Worm (Caenorhabditis elegans): ENCODE results near the gene C45B2.8.

Gene C45B2.8

ce11 chrX:6097551-6097950 lies 9.8 kb downstream of the C45B2.8 start, which contains the start of gene C15H9.4 (continued):
- TF ChIP-seq aly-2 (tag; optimal IDR thresholded peaks at IDR 0.05) (no peak), daf-16 (GFP tag; optimal IDR thresholded peaks at IDR 0.05) (no peak), daf-16 (tag; optimal IDR thresholded peaks at IDR 0.05) (peak; percentile 34), unc-39 (tag; optimal IDR thresholded peaks at IDR 0.05) (no peak), tra-1 (GFP tag; IDR thresholded peaks at IDR 0.05) (no peak), nhr-102 (tag; optimal IDR thresholded peaks at IDR 0.05) (peak; percentile 4), zag-1 (tag; optimal IDR thresholded peaks at IDR 0.05) (no peak), arid-1 (GFP tag; conservative IDR thresholded peaks at IDR 0.05) (peak; percentile 25; the same call in 1 of the 2 replicates), nhr-28 (tag; optimal IDR thresholded peaks at IDR 0.05) (no peak), php-3 (GFP tag; IDR thresholded peaks at IDR 0.05) (0 out of 2 replicates have a peak, but pooled peaks have one; percentile 26), ztf-11 (tag; optimal IDR thresholded peaks at IDR 0.05) (no peak), lim-7 (GFP tag; IDR thresholded peaks at IDR 0.05) (no peak), snpc-1.2 (GFP tag; IDR thresholded peaks at IDR 0.05) (no peak), madf-5 (GFP tag; IDR thresholded peaks at IDR 0.05) (no peak), ces-1 (GFP tag; optimal IDR thresholded peaks at IDR 0.05) (no peak), mxl-3 (GFP tag; optimal IDR thresholded peaks at IDR 0.05) (peak; percentile 27), jun-1 (tag; optimal IDR thresholded peaks at IDR 0.05) (no peak), pha-4 (GFP tag; IDR thresholded peaks at IDR 0.05) (no peak), pha-4 (tag; optimal IDR thresholded peaks at IDR 0.05) (no peak), hlh-30 (tag; optimal IDR thresholded peaks at IDR 0.05; ENCODE audit: insufficient read depth) (no peak), pqm-1 (tag; optimal IDR thresholded peaks at IDR 0.05) (no peak), cey-2 (tag; optimal IDR thresholded peaks at IDR 0.05; ENCODE audit: borderline replicate concordance, insufficient read depth) (no peak), lin-29 (GFP tag; IDR thresholded peaks at IDR 0.05) (no peak), unc-130 (GFP tag; optimal IDR thresholded peaks at IDR 0.05) (no peak), zfp-3 (GFP tag; conservative IDR thresholded peaks at IDR 0.05) (no peak), tag-97 (GFP tag; IDR thresholded peaks at IDR 0.05) (no peak), ama-1 (optimal IDR thresholded peaks at IDR 0.05) (no peak), ceh-82 (tag; optimal IDR thresholded peaks at IDR 0.05) (no peak), ceh-28 (tag; optimal IDR thresholded peaks at IDR 0.05) (no peak), F26F4.8 (GFP tag; conservative IDR thresholded peaks at IDR 0.05) (no peak), nhr-77 (tag; optimal IDR thresholded peaks at IDR 0.05) (no peak), ceh-32 (tag; optimal IDR thresholded peaks at IDR 0.05; ENCODE audit: poor library complexity) (no peak), F49E8.2 (tag; optimal IDR thresholded peaks at IDR 0.05; ENCODE audit: borderline replicate concordance) (no peak), hif-1 (tag; optimal IDR thresholded peaks at IDR 0.05) (peak in 1 of 2 experiments; percentile 31), zip-2 (tag; optimal IDR thresholded peaks at IDR 0.05) (no peak), lin-39 (tag; optimal IDR thresholded peaks at IDR 0.05) (no peak), madf-9 (GFP tag; conservative IDR thresholded peaks at IDR 0.05) (no peak), lin-1 (GFP tag; IDR thresholded peaks at IDR 0.05) (no peak), nhr-6 (tag; optimal IDR thresholded peaks at IDR 0.05) (peak; percentile 19), Y105C5A.15 (GFP tag; IDR thresholded peaks at IDR 0.05) (no peak), dmd-6 (GFP tag; IDR thresholded peaks at IDR 0.05) (no peak; the same call in 1 of the 2 replicates), lir-3 (tag; optimal IDR thresholded peaks at IDR 0.05) (no peak), daf-19 (GFP tag; conservative IDR thresholded peaks at IDR 0.05) (no peak), zip-11 (GFP tag; IDR thresholded peaks at IDR 0.05) (no peak), mes-2 (tag; optimal IDR thresholded peaks at IDR 0.05; ENCODE audit: poor library complexity, severe bottlenecking) (peak; percentile 71), mxl-2 (GFP tag; conservative IDR thresholded peaks at IDR 0.05) (no peak), vab-7 (GFP tag; IDR thresholded peaks at IDR 0.05) (no peak), mep-1 (tag; optimal IDR thresholded peaks at IDR 0.05) (peak; percentile 68), Y5F2A.4 (GFP tag; optimal IDR thresholded peaks at IDR 0.05) (no peak), nhr-11 (tag; optimal IDR thresholded peaks at IDR 0.05) (no peak), ztf-7 (tag; optimal IDR thresholded peaks at IDR 0.05) (no peak), attf-4 (tag; optimal IDR thresholded peaks at IDR 0.05) (no peak), T20F7.1 (GFP tag; optimal IDR thresholded peaks at IDR 0.05) (no peak)
